Worm (Caenorhabditis elegans) whole organism, late embryonic: Measurements from ENCODE around the gene Y43F8B.10.

Experiments
- F13H6.1 ChIP-seq: sonication (generic microtip); optimal IDR thresholded peaks from 2 replicates; lab custom pipeline; 2016; ENCODE audit warnings: missing genetic modification characterization, missing compliant biosample characterization
- ama-1 ChIP-seq: fragments of 150-350 bp; optimal IDR thresholded peaks from 2 replicates; lab custom pipeline; 2014
- ceh-34 ChIP-seq: sonication (generic microtip); optimal IDR thresholded peaks from 2 replicates; lab custom pipeline; 2016; ENCODE audit warnings: mild to moderate bottlenecking, missing genetic modification characterization, missing compliant biosample characterization
- ceh-9 ChIP-seq: sonication (generic microtip); optimal IDR thresholded peaks from 2 replicates; lab custom pipeline; 2016; ENCODE audit warnings: mild to moderate bottlenecking, missing genetic modification characterization, inconsistent platforms, missing compliant biosample characterization
- hlh-30 ChIP-seq: sonication (generic microtip); optimal IDR thresholded peaks from 2 replicates; lab custom pipeline; 2017; ENCODE audit warnings: antibody characterized with exemption, missing genetic modification characterization, missing compliant biosample characterization; ENCODE audit not compliant: insufficient read depth
- pha-4 ChIP-seq: fragments of 150-350 bp; optimal IDR thresholded peaks from 2 replicates; lab custom pipeline; 2018; ENCODE audit warnings: missing biosample characterization, missing genetic modification reagents, missing genetic modification characterization
- sox-4 ChIP-seq: sonication (generic microtip); optimal IDR thresholded peaks from 2 replicates; lab custom pipeline; 2017; ENCODE audit warnings: mild to moderate bottlenecking, missing genetic modification characterization, inconsistent platforms, missing compliant biosample characterization
- tbx-2 ChIP-seq: sonication (generic microtip); optimal IDR thresholded peaks from 2 replicates; lab custom pipeline; 2016; ENCODE audit warnings: missing genetic modification characterization, missing compliant biosample characterization
- tbx-7 ChIP-seq: sonication (generic microtip); optimal IDR thresholded peaks from 2 replicates; lab custom pipeline; 2016; ENCODE audit warnings: missing genotype, missing genetic modification characterization, missing compliant biosample characterization
- unc-42 ChIP-seq: sonication (generic microtip); optimal IDR thresholded peaks from 2 replicates; lab custom pipeline; 2016; ENCODE audit warnings: missing genotype, missing genetic modification characterization, missing compliant biosample characterization
- unc-86 ChIP-seq: sonication (generic microtip); optimal IDR thresholded peaks from 2 replicates; lab custom pipeline; 2016; ENCODE audit warnings: missing genetic modification characterization, missing compliant biosample characterization

DNA sequence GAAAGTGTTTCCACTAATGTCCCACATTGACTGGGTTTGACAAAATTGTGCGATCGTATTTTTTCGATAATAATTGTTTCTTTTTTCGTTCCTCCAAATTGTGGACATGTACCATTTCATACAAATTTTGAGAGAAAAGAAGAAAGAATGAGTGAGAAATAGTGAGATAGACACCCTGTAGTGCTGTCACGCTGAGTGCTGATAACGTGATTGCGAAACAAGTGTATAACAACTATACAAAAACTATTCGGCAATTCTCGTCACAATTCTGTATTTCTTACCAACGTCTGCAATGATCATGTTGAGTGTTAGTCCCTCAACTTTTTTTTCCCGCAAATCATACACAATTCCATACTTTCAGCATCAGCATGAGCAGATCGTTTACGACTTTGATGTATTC, 38.0 kb upstream of the Y43F8B.10 start, which contains the start of gene C25F9.14:
- TF ChIP-seq sox-4 (tag; lab: Kevin White, UChicago): no peak
- no peak for TF ChIP-seq tbx-2 (tag; lab: Kevin White, UChicago)
- no peak for TF ChIP-seq ceh-34
- no peak for TF ChIP-seq unc-42 (tag; lab: Kevin White, UChicago)
- TF ChIP-seq F13H6.1: no peak
- no peak for TF ChIP-seq hlh-30 (tag; lab: Kevin White, UChicago)
- TF ChIP-seq ceh-9 (tag; lab: Kevin White, UChicago): no peak
- TF ChIP-seq pha-4 (tag; lab: Kevin White, UChicago): no peak
- TF ChIP-seq ama-1: no peak
- TF ChIP-seq unc-86: no peak
- TF ChIP-seq tbx-7 (tag; lab: Kevin White, UChicago): no peak
